Worm (Caenorhabditis elegans) whole organism, L4/young adult: ENCODE results near the gene lgg-3.

ENCODE experiments used
- W03F9.2 ChIP-seq: fragments of 150-350 bp; optimal IDR thresholded peaks from 2 replicates; lab custom pipeline; 2014; ENCODE audit warnings: missing biosample characterization, missing genetic modification characterization
- dao-5 ChIP-seq: sonication (generic microtip); optimal IDR thresholded peaks from 2 replicates; lab custom pipeline; 2016; ENCODE audit warnings: missing genotype, missing genetic modification characterization, moderate library complexity, missing compliant biosample characterization
- him-1 ChIP-seq: sonication (generic microtip); optimal IDR thresholded peaks from 2 replicates; lab custom pipeline; 2016; ENCODE audit warnings: missing genotype, missing genetic modification reagents, missing genetic modification characterization, missing compliant biosample characterization

lgg-3 gene

ce11 chrIII:5710676-5711075 lies 12.9 kb upstream of the lgg-3 start:
- TF ChIP-seq dao-5 (tag; lab: Kevin White, UChicago): no peak
- TF ChIP-seq W03F9.2 (tag; lab: Kevin White, UChicago): no peak
- no peak for TF ChIP-seq him-1

- no peak for TF ChIP-seq him-1
- TF ChIP-seq dao-5 (tag; lab: Kevin White, UChicago): no peak
- no peak for TF ChIP-seq W03F9.2 (tag; lab: Kevin White, UChicago)
Observed at ce11 chrIII:5710045-5710444, 12.2 kb upstream of the lgg-3 start, which contains the start of gene B0336.12. B0336.12 (minus strand) TSS chrIII:5710145.

DNA sequence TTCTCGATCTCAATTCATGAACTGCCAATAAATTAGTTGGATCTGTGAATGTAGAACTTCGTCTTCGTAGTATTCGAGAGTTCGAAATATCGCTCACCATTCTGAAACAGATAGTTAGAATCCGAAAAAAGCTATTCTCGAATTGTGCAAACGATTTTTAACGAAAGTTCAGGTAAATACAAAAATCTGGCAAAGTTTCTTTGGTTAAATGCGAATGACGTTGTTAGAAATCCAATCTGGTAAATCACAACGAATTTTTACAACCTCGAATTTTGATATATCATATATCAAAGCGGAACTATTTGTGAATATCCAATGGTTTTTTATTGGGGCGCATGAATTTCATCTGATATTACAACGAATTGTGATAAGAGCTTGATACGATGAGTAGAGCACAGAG lies 11.4 kb upstream of the lgg-3 start, which contains the start of gene hpo-28:
Gene hpo-28, minus strand, starts transcription at position 101 of the 400 bp plus-strand sequence.
- TF ChIP-seq W03F9.2 (tag; lab: Kevin White, UChicago): no peak
- TF ChIP-seq dao-5 (tag; lab: Kevin White, UChicago): no peak
- TF ChIP-seq him-1: no peak

- no peak for TF ChIP-seq dao-5 (tag; lab: Kevin White, UChicago)
- no peak for TF ChIP-seq him-1
- TF ChIP-seq W03F9.2 (tag; lab: Kevin White, UChicago): no peak
Observed at ce11 chrIII:5708024-5708423, 10.2 kb upstream of the lgg-3 start.

DNA sequence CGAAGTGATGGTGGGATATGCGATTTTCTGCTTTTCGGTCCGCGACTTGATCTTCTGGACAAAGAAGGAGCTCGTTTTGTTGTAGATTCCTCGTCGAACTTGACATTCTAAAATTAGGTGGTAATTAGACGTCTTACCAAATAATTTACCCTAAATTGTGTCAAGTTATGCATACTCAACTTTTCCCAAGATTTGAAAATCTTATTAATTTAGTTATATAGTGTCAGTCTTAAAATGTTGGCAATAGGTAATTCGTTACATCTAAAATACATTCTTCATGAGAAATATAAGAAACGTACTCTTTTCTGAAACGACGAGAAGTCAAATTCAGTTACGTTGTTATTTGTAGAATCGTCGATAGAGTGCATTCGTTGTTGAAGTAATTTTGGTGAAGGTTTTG lies 9.7 kb upstream of the lgg-3 start:
- TF ChIP-seq W03F9.2 (tag; lab: Kevin White, UChicago): no peak
- no peak for TF ChIP-seq dao-5 (tag; lab: Kevin White, UChicago)

DNA sequence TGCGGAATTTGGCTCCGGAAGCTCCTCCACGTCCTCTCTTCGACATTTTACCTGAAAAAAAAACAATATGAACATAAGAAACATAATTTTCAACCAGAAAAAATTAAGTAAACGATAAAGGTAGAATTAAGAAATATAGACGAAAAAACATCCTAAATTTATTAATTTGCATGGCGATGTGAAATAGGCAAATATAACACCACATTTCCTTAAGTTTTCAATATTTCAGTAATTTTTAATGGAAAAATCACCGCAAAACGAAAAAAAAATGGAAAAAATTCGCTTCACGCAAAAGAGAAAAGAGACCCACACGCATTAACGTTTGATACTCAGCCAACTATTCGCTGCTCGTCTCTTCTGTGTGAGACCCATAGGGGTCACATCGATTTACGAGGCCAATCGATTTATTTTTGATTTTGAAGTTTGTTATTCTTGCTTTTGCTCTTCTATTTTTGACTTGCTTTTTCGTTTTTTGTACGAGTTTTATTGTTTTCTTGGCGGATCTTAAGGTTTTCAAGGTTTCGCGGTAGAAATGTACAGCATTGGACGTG lies 8.3 kb upstream of the lgg-3 start, which contains the start of gene rpl-23:
Gene rpl-23, minus strand, starts transcription at position 51 of the 551 bp plus-strand sequence.
- TF ChIP-seq W03F9.2 (tag; lab: Kevin White, UChicago) (peak; percentile 94), him-1 (peak; percentile 52), dao-5 (tag; lab: Kevin White, UChicago) (no peak)

- TF ChIP-seq him-1: no peak
Observed at ce11 chrIII:5705228-5705888, 7.5 kb upstream of the lgg-3 start, which contains the start of gene swp-1. swp-1 (minus strand) TSS chrIII:5705525.

ce11 chrIII:5701491-5701890 lies 3.7 kb upstream of the lgg-3 start:
- no peak for TF ChIP-seq dao-5 (tag; lab: Kevin White, UChicago)
- no peak for TF ChIP-seq W03F9.2 (tag; lab: Kevin White, UChicago)
- TF ChIP-seq him-1: no peak

DNA sequence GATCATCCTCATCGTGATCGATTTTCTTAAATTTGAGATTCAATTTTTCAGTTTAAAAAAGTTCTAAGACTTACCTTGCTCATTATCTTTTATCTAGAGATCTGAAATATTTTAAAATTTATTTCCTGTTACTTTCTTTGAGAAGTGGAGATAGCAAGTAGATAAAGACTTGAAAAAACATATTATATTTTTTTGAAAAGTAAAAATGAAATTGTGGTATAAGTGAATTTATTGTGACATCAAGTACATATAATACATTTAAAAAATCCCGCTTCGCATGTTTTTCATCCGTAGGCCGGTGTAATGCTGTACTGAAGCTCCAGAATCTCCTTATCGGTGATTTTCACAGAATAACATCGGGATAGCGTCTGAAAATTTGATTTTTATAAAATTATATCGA lies 547 bp downstream of the lgg-3 start, which contains the start of gene B0336.7:
Gene B0336.7, minus strand, starts transcription at position 101 of the 400 bp plus-strand sequence.
- no peak for TF ChIP-seq him-1

DNA sequence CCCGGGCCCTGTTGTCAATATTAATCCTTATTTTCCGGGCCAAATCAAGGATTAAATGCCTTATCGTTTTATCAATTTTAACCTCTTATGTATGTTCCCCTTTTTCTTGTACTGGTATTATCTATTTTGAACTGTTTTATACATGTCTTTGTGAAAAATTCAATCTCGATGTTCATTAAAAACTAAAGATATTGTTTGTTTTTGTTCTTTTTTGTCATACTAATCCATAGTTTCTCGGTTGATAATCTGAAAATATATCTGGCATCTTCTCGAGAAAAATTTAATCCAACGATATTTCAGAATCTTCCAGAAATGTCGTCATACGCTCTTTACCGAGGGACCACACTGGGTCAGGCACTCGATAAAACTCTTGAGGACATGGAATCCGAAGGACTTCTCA lies 4.1 kb downstream of the lgg-3 start, which contains the start of gene B0336.13:
Gene B0336.13, plus strand, starts transcription at position 301 of the 400 bp plus-strand sequence.
- TF ChIP-seq W03F9.2 (tag; lab: Kevin White, UChicago) (no peak), him-1 (no peak), dao-5 (tag; lab: Kevin White, UChicago) (no peak)

- TF ChIP-seq dao-5 (tag; lab: Kevin White, UChicago) (no peak), W03F9.2 (tag; lab: Kevin White, UChicago) (peak; percentile 2)
Observed at ce11 chrIII:5692690-5693089, 5.1 kb downstream of the lgg-3 start, which contains the start of the genes abi-1 and arle-14. abi-1 (minus strand) TSS chrIII:5692740. arle-14 (plus strand) TSS chrIII:5692906.

- TF ChIP-seq dao-5 (tag; lab: Kevin White, UChicago) (no peak), W03F9.2 (tag; lab: Kevin White, UChicago) (no peak), him-1 (no peak)
Observed at ce11 chrIII:5691826-5692225, 6.0 kb downstream of the lgg-3 start.

DNA sequence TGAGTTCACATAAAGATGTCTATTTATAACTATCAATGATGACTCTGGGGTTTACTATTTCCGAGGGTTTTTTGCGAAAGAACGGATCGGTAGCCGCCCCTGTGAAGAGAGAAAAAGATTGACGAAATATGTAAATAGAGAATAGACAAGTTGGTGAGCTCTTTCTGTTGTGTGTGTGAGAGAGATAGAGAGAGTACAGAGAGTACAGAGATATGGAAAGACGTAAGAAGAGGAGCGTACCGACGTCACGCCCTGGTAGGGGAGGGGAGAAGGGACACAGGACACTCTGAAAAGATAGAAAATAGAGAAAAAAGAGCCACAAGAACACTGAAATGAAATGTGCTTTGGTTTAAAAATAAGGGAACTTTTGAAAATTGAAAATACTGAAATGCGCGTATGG lies 9.6 kb downstream of the lgg-3 start:
- TF ChIP-seq dao-5 (tag; lab: Kevin White, UChicago) (no peak), him-1 (no peak), W03F9.2 (tag; lab: Kevin White, UChicago) (no peak)

- TF ChIP-seq W03F9.2 (tag; lab: Kevin White, UChicago) (no peak), dao-5 (tag; lab: Kevin White, UChicago) (no peak), him-1 (no peak)
Observed at ce11 chrIII:5683998-5684397, 13.8 kb downstream of the lgg-3 start, which contains the start of gene rcan-1. rcan-1 (minus strand) TSS chrIII:5684098.
